Worm (Caenorhabditis elegans) whole organism, L4/young adult: ENCODE measurements around the gene W01A11.1.

Source experiments
- W03F9.2 ChIP-seq: fragments of 150-350 bp; optimal IDR thresholded peaks from 2 replicates; lab custom pipeline; 2014; ENCODE audit warnings: missing biosample characterization, missing genetic modification characterization
- dao-5 ChIP-seq: sonication (generic microtip); optimal IDR thresholded peaks from 2 replicates; lab custom pipeline; 2016; ENCODE audit warnings: missing genotype, missing genetic modification characterization, moderate library complexity, missing compliant biosample characterization
- him-1 ChIP-seq: sonication (generic microtip); optimal IDR thresholded peaks from 2 replicates; lab custom pipeline; 2016; ENCODE audit warnings: missing genotype, missing genetic modification reagents, missing genetic modification characterization, missing compliant biosample characterization

W01A11.1 gene

DNA sequence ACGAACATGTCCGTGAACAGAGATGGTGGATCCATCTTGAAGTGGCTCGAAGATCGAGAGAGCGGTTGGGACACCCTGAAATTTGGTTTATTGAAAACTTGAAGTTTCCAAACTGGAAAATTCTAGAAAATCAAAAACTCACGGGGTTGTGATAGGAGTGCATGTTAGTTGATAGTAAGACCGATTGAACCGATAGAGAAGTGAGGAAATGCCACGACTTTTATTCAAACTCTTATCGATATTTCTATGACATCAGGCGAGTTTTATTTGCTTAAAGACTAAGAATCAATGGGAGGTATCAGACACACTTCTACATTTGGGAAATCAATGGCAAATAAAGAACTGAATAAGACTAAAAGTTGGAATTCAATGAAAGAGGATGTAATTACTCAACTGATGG, 10.2 kb upstream of the W01A11.1 start, which contains the start of gene lec-10:
Gene lec-10 (minus strand): TSS at position 272 of the 400 bp plus-strand sequence.
- TF ChIP-seq him-1 (tag; lab: Kevin White, UChicago) = no peak
- TF ChIP-seq W03F9.2 (tag; lab: Kevin White, UChicago) = no peak
- no peak for TF ChIP-seq dao-5

DNA sequence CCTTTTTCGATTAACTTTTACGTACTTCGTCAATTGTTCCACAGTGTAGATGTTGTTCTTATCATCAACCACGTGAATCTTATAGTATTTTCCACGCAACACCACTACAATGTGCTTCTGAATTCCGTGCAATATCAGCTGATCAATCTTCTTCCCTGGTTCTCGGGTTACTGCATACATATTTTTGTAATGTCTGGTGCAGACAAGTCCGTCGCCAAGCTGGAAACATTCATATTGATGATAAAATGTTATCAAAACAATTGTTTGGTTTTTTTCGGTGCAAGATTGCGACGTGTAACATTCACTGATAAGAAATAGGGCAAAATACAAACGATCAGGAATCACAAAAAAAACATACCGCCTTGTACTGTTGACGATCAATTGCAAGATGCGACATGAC, 6.5 kb upstream of the W01A11.1 start:
- no peak for TF ChIP-seq him-1 (tag; lab: Kevin White, UChicago)
- TF ChIP-seq W03F9.2 (tag; lab: Kevin White, UChicago) = no peak
- TF ChIP-seq dao-5 = no peak

DNA sequence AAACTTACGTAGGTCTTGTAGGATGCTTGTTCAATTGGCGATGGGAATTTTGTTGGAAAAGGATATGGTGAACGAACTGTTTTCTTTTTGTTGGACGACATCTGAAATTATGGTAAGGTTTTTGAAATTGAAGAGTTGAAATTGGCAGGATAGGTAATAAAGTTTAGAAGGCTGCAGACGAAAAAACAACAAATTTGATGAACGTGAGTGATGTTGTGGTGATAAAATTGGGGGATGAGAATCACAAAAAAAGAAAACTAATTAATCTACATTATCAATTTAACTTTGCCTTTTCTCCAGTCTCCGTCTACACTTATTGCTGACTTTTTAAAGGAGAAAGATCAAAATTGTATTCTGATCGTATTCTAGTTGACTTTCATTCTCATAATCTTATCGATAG, 5.2 kb upstream of the W01A11.1 start, which contains the start of gene cpt-6:
Gene cpt-6 (minus strand): TSS at position 101 of the 400 bp plus-strand sequence.
- no peak for TF ChIP-seq him-1 (tag; lab: Kevin White, UChicago)
- no peak for TF ChIP-seq W03F9.2 (tag; lab: Kevin White, UChicago)
- no peak for TF ChIP-seq dao-5

DNA sequence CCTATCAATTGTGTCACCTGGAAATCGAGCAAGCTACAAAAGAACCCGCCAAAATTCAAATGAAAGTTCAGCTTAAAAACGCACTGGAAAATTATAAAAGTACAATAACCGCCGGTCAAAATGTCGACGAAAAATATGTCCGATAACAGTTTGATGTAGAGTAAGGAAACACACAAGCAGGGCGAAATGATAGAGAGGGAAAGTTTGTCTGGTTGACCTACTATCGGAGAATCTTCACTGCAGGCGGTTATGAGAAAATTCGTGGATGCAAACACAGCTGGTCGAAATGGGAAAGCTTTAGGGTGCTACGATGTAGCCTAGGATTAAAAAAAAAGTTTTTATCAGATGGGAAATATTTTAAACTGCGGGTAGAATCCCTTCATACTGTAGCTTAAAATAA, 3.7 kb upstream of the W01A11.1 start:
- TF ChIP-seq dao-5 (no peak), him-1 (tag; lab: Kevin White, UChicago) (no peak), W03F9.2 (tag; lab: Kevin White, UChicago) (no peak)

DNA sequence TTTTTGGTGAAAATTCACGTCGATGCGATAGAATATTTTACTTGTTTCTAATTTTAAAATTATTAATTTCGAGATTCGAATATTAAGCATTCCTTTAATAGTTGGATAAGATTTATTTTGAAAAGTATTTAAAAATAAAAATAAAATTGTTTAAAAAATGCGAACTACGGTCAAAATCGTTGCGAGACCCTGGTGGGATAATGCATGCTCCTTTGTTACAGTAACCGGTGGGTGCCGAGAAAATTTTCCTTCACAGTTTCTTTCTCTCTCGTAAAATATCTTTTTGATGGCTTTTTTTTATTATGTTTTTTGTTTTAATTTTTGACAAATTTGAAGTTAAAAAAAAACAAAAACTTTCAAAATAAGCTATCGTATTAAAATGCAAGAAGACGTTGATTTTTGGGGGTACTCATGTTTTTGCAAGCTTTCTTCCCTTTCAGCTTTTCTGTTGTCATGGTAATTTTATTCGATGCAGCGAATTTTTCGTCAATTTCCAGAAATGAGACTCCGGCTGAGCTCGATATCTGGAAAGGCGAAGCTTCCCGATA, 2.3 kb upstream of the W01A11.1 start, which contains the start of gene dgtr-1:
Gene dgtr-1 (plus strand): TSS at position 498 of the 548 bp plus-strand sequence.
- peak; percentile 23 for TF ChIP-seq W03F9.2 (tag; lab: Kevin White, UChicago)
- TF ChIP-seq dao-5 = no peak

DNA sequence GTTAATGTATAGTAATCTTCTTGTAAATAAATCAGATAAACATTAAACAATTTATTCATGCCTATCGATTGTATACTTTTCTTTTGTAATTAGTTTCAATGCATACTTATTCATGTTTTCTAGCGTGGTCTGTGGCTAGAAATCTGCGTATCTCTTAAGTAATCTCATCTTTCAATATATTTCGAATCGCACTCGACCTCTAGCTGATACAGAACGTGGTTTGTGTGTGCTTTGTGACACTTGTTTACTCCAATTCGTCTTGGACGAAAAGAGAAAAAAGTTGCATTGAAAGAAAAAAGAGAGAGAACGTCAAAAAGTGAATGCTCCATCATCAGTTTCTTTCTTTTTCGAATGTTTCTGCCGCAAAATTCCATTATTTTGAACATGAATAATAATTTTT, 583 bp upstream of the W01A11.1 start:
- TF ChIP-seq W03F9.2 (tag; lab: Kevin White, UChicago) (no peak), dao-5 (no peak), him-1 (tag; lab: Kevin White, UChicago) (no peak)

DNA sequence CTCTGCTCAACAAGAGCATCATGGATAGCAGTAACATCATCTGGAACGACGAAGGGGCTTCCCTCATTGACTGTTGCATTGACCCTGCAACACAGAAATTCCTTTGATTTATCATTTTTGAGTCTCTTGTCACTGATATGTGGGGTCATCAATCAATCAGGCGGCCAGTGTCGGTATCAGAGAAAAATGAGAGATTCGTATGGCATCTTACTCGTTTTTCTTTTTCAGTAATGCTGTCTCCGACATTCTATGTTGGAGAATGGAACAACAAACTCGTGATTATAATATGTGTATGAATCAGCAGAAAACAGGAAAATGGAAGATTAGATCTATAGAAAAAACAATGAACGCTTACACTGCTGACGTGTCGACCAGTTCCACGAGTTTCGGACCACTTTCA, 4.1 kb downstream of the W01A11.1 start:
- TF ChIP-seq dao-5 (no peak), W03F9.2 (tag; lab: Kevin White, UChicago) (no peak), him-1 (tag; lab: Kevin White, UChicago) (no peak)

DNA sequence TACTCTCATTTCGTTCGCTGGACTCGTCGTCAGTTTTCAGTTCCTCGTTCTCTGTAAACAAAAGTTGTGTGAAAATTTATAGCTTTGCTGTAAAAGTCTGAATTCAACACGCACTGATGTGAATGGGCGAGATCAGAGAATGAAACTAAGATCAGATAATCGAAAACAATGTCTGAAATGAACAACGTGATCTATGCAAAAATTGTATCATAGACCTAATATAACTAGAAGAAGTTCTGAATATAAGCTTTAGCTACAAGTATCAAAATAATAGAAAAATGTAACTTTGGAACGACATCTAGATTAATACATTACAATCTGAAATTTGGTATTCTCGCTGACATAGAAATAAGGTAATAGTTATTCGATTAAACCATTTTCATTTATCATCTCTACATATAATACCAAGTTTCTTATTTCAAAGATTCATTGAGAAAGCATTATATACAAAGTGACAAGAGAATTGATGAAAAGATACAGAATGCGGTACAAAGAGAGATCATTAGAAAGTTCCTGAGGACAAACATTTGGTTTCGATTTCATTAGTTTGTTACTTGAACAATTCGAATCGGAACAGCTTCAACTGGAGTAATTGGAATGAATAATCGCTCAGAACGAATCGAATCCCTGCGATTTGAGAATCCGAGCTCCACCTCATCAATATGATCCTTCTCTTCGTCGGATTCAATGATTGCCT, 5.3 kb downstream of the W01A11.1 start, which contains the start of gene moc-2:
Gene moc-2 (minus strand): TSS at position 51 of the 697 bp plus-strand sequence.
- TF ChIP-seq W03F9.2 (tag; lab: Kevin White, UChicago) (no peak), dao-5 (no peak), him-1 (tag; lab: Kevin White, UChicago) (no peak)

DNA sequence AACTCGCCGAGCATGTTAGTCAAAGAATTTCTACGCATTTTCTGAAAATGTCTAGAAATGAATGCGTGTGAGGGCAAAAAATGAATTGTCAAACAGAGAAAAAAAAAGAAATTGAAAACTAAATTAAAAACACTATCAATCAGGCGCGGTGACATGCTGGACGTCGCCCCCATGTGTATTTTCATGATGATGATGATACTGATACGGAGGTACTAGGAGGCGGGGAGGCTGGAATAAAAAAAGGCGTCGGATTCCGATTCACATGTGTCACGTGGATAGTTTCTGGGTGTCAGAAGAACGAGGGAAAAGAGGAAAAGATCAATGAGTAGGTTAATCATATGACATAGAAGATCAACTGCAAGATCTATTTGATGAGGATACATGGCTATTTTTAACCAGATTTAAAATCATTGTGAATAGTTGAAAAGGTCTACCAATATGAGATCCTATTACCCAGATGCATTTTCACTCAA, 6.4 kb downstream of the W01A11.1 start, which contains the start of gene W01A11.7:
Gene W01A11.7 (minus strand): TSS at position 51 of the 473 bp plus-strand sequence.
- no peak for TF ChIP-seq W03F9.2 (tag; lab: Kevin White, UChicago)
- TF ChIP-seq dao-5 = no peak
- no peak for TF ChIP-seq him-1 (tag; lab: Kevin White, UChicago)

DNA sequence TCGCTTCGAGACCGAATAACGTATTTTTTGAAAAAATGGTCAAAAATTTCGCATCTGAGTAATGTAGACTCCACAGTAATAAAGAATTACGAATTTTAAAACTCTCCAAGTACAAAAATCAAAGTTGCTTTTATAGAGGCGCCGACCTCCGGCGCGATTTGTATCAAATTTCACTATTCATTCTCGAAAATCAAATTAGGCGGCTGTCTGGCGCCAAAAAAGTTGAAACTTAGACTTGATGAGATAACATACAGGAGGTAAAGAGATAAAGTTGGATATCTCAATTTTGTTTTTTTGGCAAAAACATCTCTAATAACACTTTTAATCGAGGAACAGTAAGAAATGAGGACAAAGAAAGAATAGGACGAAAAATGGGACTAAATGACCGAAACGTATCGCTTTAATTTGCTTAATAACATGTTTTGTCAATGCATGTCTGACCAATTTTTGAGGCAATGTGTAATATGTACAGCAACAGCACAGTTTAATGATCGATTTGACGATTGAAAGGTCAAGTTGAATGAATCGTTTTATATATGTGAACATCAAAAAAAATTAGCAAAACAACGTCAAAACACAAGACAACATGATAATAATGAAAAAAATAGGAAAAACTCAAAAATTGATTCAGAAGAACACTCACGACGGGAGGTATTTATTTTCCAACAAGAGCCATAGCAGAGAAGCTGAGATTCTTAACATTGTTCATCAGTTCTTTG, 7.4 kb downstream of the W01A11.1 start:
- TF ChIP-seq dao-5 (no peak), him-1 (tag; lab: Kevin White, UChicago) (no peak), W03F9.2 (tag; lab: Kevin White, UChicago) (no peak)

DNA sequence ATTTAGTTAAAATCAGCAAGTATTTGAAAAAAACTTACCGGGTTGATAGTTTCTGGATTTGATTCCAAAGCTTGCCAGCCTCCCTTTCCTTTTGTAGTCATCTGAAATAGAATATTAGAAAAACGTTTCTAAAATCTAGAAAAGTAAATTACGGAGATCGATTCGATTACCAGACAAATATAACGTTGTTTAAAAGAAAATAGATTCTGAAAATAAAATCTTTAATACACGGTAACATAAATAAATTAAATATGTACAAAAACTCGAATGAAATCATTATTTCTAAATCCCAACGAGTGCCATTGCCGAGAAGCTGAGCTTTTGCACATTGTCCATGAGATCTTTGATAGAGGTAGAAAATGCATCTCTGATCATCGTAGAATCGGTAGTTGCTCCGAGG, 9.7 kb downstream of the W01A11.1 start, which contains the start of gene ubh-3:
Gene ubh-3 (minus strand): TSS at position 101 of the 400 bp plus-strand sequence.
- TF ChIP-seq him-1 (tag; lab: Kevin White, UChicago) (no peak), W03F9.2 (tag; lab: Kevin White, UChicago) (no peak), dao-5 (no peak)

DNA sequence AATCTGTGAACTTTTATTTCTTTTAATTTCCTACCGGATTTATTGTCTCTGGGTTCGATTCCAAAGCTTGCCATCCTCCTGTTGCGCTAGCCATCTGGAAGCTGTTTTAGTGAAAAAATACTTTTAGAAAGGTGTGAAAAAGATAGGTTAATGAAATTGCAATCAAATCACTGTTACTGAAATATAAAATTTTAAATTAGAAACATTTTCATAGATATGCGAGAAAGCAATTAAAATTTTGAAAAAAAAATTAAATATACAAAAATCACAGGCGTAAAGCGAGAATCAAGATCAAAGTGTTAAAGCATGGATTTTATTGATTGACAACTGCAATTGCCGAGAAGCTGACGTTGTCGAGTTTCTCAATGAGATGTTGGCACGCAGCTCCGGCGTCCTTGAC, 10.7 kb downstream of the W01A11.1 start, which contains the start of gene ubh-2:
Gene ubh-2 (minus strand): TSS at position 101 of the 400 bp plus-strand sequence.
- no peak for TF ChIP-seq dao-5
- TF ChIP-seq W03F9.2 (tag; lab: Kevin White, UChicago) = no peak
- TF ChIP-seq him-1 (tag; lab: Kevin White, UChicago) = no peak

DNA sequence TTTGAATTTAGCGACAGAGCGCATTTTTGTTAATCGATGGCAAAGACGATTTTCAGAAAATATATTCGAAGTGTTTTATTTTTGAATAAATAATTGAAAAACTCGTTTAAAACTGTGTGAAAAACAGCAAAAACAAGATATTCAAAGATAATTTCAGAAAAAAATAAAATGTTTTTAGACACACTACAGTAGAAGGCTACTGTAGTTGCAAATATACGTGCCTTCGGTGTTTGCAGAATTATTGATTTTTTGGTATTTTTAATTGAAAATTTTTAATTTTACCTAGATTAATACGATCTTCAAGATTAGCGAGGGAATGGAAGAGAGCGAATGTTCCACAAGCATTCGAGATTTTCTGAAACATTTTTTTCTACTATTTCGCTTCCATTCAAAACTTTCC, 11.6 kb downstream of the W01A11.1 start:
- TF ChIP-seq dao-5 = no peak
- no peak for TF ChIP-seq W03F9.2 (tag; lab: Kevin White, UChicago)
- no peak for TF ChIP-seq him-1 (tag; lab: Kevin White, UChicago)
